Worm (Caenorhabditis elegans) whole organism, mixed stage, embryonic: Measurements from ENCODE around the gene cct-8.

Experiments used
- cnd-1 ChIP-seq: fragments of 200-800 bp; sonication (Bioruptor generic); optimal IDR thresholded peaks from 2 replicates; lab custom pipeline; 2018; ENCODE audit warnings: mild to moderate bottlenecking, missing genetic modification characterization, missing compliant biosample characterization
- nhr-12 ChIP-seq: fragments of 150-350 bp; optimal IDR thresholded peaks from 2 replicates; lab custom pipeline; 2014; ENCODE audit warnings: missing biosample characterization, missing genetic modification characterization
- nhr-28 ChIP-seq: fragments of 150-350 bp; optimal IDR thresholded peaks from 2 replicates; lab custom pipeline; 2014; ENCODE audit warnings: missing biosample characterization, missing genetic modification characterization
- ztf-11 ChIP-seq: fragments of 150-350 bp; optimal IDR thresholded peaks from 2 replicates; lab custom pipeline; 2014; ENCODE audit warnings: missing biosample characterization, missing genetic modification characterization

ce11 chrIV:1105104-1105503 lies 11.4 kb upstream of the cct-8 start:
- TF ChIP-seq cnd-1 (tag; lab: Kevin White, UChicago) = no peak
- TF ChIP-seq ztf-11 (tag; lab: Kevin White, UChicago) = no peak
- TF ChIP-seq nhr-28 (tag; lab: Kevin White, UChicago) = no peak
- no peak for TF ChIP-seq nhr-12 (tag; lab: Kevin White, UChicago)
